Worm (Caenorhabditis elegans) whole organism, L4 larva: ENCODE data around the gene pafo-1.

ENCODE experiments used
- Y105C5A.15 ChIP-seq: fragments of 200-800 bp; sonication (Bioruptor generic); IDR thresholded peaks from 2 replicates; pipeline ENCODE4 v1.3.6; 2022; ENCODE audit warnings: missing genetic modification characterization, missing compliant biosample characterization
- ceh-32 ChIP-seq: sonication (generic microtip); optimal IDR thresholded peaks from 2 replicates; lab custom pipeline; 2016; ENCODE audit warnings: mild to moderate bottlenecking, missing genetic modification characterization, missing compliant biosample characterization; ENCODE audit not compliant: poor library complexity
- daf-19 ChIP-seq: fragments of 200-800 bp; sonication (Bioruptor generic); conservative IDR thresholded peaks from 2 replicates; pipeline ENCODE4 v1.3.6; 2022; ENCODE audit warnings: missing genetic modification characterization, missing compliant biosample characterization
- dpl-1 ChIP-seq: fragments of 150-350 bp; optimal IDR thresholded peaks from 2 replicates; lab custom pipeline; 2014; ENCODE audit warnings: missing biosample characterization, missing genetic modification reagents, missing genetic modification characterization
- fkh-10 ChIP-seq: fragments of 150-350 bp; optimal IDR thresholded peaks from 2 replicates; lab custom pipeline; 2014; ENCODE audit warnings: missing biosample characterization, missing genetic modification reagents, missing genetic modification characterization
- fos-1 ChIP-seq: fragments of 150-350 bp; optimal IDR thresholded peaks from 2 replicates; lab custom pipeline; 2014; ENCODE audit warnings: missing biosample characterization, missing genetic modification characterization
- mxl-3 ChIP-seq: fragments of 200-800 bp; sonication (Bioruptor generic); optimal IDR thresholded peaks from 2 replicates; lab custom pipeline; 2018; ENCODE audit warnings: mild to moderate bottlenecking, missing genetic modification characterization, missing compliant biosample characterization
- nhr-237 ChIP-seq: sonication (generic microtip); optimal IDR thresholded peaks from 2 replicates; lab custom pipeline; 2017; ENCODE audit warnings: missing biosample characterization, missing genetic modification characterization
- nhr-42 ChIP-seq: fragments of 200-800 bp; sonication (Bioruptor generic); IDR thresholded peaks from 2 replicates; pipeline ENCODE4 v1.3.6; 2022; ENCODE audit warnings: missing genetic modification characterization, missing compliant biosample characterization
- set-16 ChIP-seq: fragments of 200-800 bp; sonication (Bioruptor generic); IDR thresholded peaks from 2 replicates; pipeline ENCODE4 v1.3.6; 2022; ENCODE audit warnings: missing genetic modification reagents, missing genetic modification characterization, missing compliant biosample characterization

ce11 chrV:11474399-11474798 is 47.1 kb upstream of the pafo-1 start, which contains the start of gene nas-22:
- TF ChIP-seq Y105C5A.15 (GFP tag; lab: Robert Waterston, UW) (no peak), daf-19 (GFP tag; lab: Robert Waterston, UW) (no peak), nhr-237 (tag; lab: Kevin White, UChicago) (no peak), ceh-32 (tag; lab: Kevin White, UChicago) (no peak), dpl-1 (GFP tag; lab: Kevin White, UChicago) (no peak), nhr-42 (GFP tag; lab: Robert Waterston, UW) (no peak), fkh-10 (GFP tag; lab: Kevin White, UChicago) (no peak), fos-1 (no peak), mxl-3 (GFP tag; lab: Kevin White, UChicago) (no peak), set-16 (GFP tag; lab: Robert Waterston, UW) (no peak)
